Worm (Caenorhabditis elegans): ENCODE data around the gene mrpl-42.

mrpl-42 gene

ce11 chrIV:9104071-9105016 lies 10.1 kb upstream of the mrpl-42 start, which contains the start of the genes C01F6.14 and fem-3:
Gene C01F6.14 (minus strand): TSS chrIV:9104121.
Gene fem-3 (plus strand): TSS chrIV:9104966.
- TF ChIP-seq hlh-30 (tag; optimal IDR thresholded peaks at IDR 0.05; ENCODE audit: insufficient read depth) = no peak
- no peak for TF ChIP-seq ceh-31 (tag; optimal IDR thresholded peaks at IDR 0.05)
- TF ChIP-seq pag-3 (tag; optimal IDR thresholded peaks at IDR 0.05; ENCODE audit: borderline replicate concordance) = no peak
- no peak for TF ChIP-seq fkh-10 (GFP tag; optimal IDR thresholded peaks at IDR 0.05)
- TF ChIP-seq ama-1 (optimal IDR thresholded peaks at IDR 0.05) = no peak
- TF ChIP-seq ceh-34 (tag; optimal IDR thresholded peaks at IDR 0.05) = no peak
- no peak for TF ChIP-seq unc-55 (GFP tag; optimal IDR thresholded peaks at IDR 0.05)
- no peak for TF ChIP-seq ref-2 (tag; optimal IDR thresholded peaks at IDR 0.05)
- no peak for TF ChIP-seq K09A11.1 (tag; optimal IDR thresholded peaks at IDR 0.05; ENCODE audit: insufficient read depth)

ce11 chrIV:9100835-9101234 lies 6.6 kb upstream of the mrpl-42 start:
- no peak for TF ChIP-seq ceh-6 (GFP tag; optimal IDR thresholded peaks at IDR 0.05)
- TF ChIP-seq C08G9.2 (tag; optimal IDR thresholded peaks at IDR 0.05) = no peak
- no peak for TF ChIP-seq tbx-7 (tag; optimal IDR thresholded peaks at IDR 0.05)
- TF ChIP-seq eyg-1 (tag; optimal IDR thresholded peaks at IDR 0.05) = no peak
- no peak for TF ChIP-seq sox-4 (tag; optimal IDR thresholded peaks at IDR 0.05)
- no peak for TF ChIP-seq zip-5 (tag; optimal IDR thresholded peaks at IDR 0.05)
- TF ChIP-seq ref-2 (tag; optimal IDR thresholded peaks at IDR 0.05) = no peak
- TF ChIP-seq hlh-8 (tag; optimal IDR thresholded peaks at IDR 0.05) = no peak
- TF ChIP-seq ceh-2 (tag; optimal IDR thresholded peaks at IDR 0.05) = no peak
- TF ChIP-seq pat-9 (tag; optimal IDR thresholded peaks at IDR 0.05) = no peak
- TF ChIP-seq pha-4 (tag; optimal IDR thresholded peaks at IDR 0.05) = no peak
- TF ChIP-seq F13H6.1 (tag; optimal IDR thresholded peaks at IDR 0.05) = no peak
- TF ChIP-seq ceh-22 (tag; optimal IDR thresholded peaks at IDR 0.05) = no peak
- TF ChIP-seq fkh-10 (GFP tag; optimal IDR thresholded peaks at IDR 0.05) = no peak
- TF ChIP-seq pha-2 (tag; optimal IDR thresholded peaks at IDR 0.05) = no peak
- TF ChIP-seq lin-11 (tag; optimal IDR thresholded peaks at IDR 0.05) = no peak
- no peak for TF ChIP-seq ets-4 (tag; optimal IDR thresholded peaks at IDR 0.05)

DNA sequence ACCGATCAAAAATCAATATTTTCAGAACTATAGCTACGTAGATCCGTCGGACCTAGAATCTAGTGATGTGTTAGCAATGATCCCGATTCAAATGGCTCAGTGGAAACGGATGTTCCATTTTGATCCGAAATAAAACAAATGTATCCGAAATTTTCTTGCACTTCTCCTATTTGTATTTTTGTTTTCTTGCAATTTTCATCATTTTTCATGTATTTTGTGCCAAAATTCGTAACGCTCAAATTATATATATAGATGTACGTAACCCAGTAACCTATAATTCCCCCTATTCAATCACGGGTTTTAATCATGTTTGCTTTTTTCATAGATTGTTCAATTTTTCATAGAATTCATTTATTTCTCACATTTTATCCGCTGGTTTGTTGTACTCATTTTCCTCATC lies 4.7 kb upstream of the mrpl-42 start, which contains the start of gene gldi-10:
gldi-10 (plus strand) TSS at position 301 of the 400 bp plus-strand sequence.
- TF ChIP-seq pax-1 (tag; optimal IDR thresholded peaks at IDR 0.05) (no peak), pros-1 (tag; optimal IDR thresholded peaks at IDR 0.05) (no peak), fkh-10 (GFP tag; optimal IDR thresholded peaks at IDR 0.05) (no peak), ceh-24 (tag; optimal IDR thresholded peaks at IDR 0.05) (no peak), ets-4 (tag; optimal IDR thresholded peaks at IDR 0.05) (no peak), ceh-45 (GFP tag; IDR thresholded peaks at IDR 0.05) (no peak), hlh-8 (tag; optimal IDR thresholded peaks at IDR 0.05) (no peak), nhr-11 (tag; optimal IDR thresholded peaks at IDR 0.05) (no peak), elt-2 (tag; optimal IDR thresholded peaks at IDR 0.05) (no peak), ceh-19 (GFP tag; optimal IDR thresholded peaks at IDR 0.05) (no peak), zip-5 (tag; optimal IDR thresholded peaks at IDR 0.05) (no peak)

DNA sequence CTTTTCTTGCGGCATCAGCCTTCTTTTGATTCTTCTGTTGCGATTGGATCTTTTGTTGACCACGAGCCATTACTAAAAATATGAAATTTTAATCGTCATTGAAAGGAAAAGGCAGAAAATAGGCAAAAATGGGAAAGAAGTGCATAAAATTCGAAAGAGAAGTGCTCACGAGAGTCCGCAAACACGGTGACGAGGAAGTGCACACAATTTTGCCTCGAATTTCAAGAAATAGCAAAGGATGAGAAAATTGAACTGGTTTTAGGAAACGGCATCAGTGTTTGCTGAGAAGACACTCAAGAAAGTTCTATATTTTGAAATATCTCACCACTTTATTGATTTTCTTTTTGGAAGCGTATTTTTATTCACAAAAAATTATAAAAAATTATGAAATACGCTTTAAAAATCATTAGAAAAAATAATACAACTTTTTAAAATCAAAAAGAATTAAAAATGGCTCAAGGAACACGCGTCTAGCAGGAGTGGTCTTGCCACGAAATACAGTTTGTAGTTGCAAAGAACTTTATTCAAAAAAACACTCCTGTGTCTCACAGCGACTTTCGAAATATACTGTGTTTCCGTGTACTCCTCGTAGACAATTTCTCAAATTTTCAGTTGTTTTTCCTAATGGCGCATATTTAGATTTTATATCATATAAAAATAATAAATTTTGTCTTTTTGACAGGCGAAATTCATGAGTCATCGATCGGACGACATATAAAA lies 2.1 kb upstream of the mrpl-42 start, which contains the start of the genes znf-706 and cpna-3:
znf-706 (minus strand) TSS at position 72 of the 720 bp plus-strand sequence.
cpna-3 (plus strand) TSS at position 683 of the 720 bp plus-strand sequence.
- TF ChIP-seq ceh-34 (tag; optimal IDR thresholded peaks at IDR 0.05) = peak; percentile 18
- no peak for TF ChIP-seq hlh-6 (tag; optimal IDR thresholded peaks at IDR 0.05)
- TF ChIP-seq hlh-30 (tag; optimal IDR thresholded peaks at IDR 0.05; ENCODE audit: insufficient read depth) = peak; percentile 38

All from whole organism, late embryonic.